Worm (Caenorhabditis elegans) whole organism, L3 larva: ENCODE data around the gene C05C8.5.

Experiments
- R02D3.7 ChIP-seq: fragments of 150-350 bp; optimal IDR thresholded peaks from 2 replicates; lab custom pipeline; 2014; ENCODE audit warnings: missing biosample characterization, missing genetic modification characterization
- ceh-28 ChIP-seq: fragments of 150-350 bp; optimal IDR thresholded peaks from 2 replicates; lab custom pipeline; 2014; ENCODE audit warnings: missing biosample characterization, missing genetic modification reagents, missing genetic modification characterization
- elt-1 ChIP-seq: fragments of 150-350 bp; optimal IDR thresholded peaks from 2 replicates; lab custom pipeline; 2014; ENCODE audit warnings: missing biosample characterization, missing genetic modification characterization
- elt-2 ChIP-seq: sonication (generic microtip); optimal IDR thresholded peaks from 2 replicates; lab custom pipeline; 2016; ENCODE audit warnings: missing genetic modification reagents, mild to moderate bottlenecking, missing genetic modification characterization, missing compliant biosample characterization
- elt-3 ChIP-seq, 3 experiments: fragments of 150-350 bp in 1 of 3; sonication (generic microtip) in 2 of 3; optimal IDR thresholded peaks; 2 replicates in 2 of 3; 4 replicates in 1 of 3; lab custom pipeline; 2014 to 2017; ENCODE audit warnings: missing biosample characterization in 3 of 3, missing genetic modification characterization in 3 of 3
- fkh-10 ChIP-seq: sonication (generic microtip); optimal IDR thresholded peaks from 2 replicates; lab custom pipeline; 2017; ENCODE audit warnings: missing biosample characterization, missing genetic modification reagents, missing genetic modification characterization
- lin-15B ChIP-seq: fragments of 150-350 bp; optimal IDR thresholded peaks from 2 replicates; lab custom pipeline; 2014; ENCODE audit warnings: missing biosample characterization, missing genetic modification characterization
- lin-39 ChIP-seq: fragments of 150-350 bp; optimal IDR thresholded peaks from 2 replicates; lab custom pipeline; 2018; ENCODE audit warnings: missing biosample characterization, missing genetic modification reagents, missing genetic modification characterization
- mml-1 ChIP-seq: fragments of 150-350 bp; sonication (generic microtip); optimal IDR thresholded peaks from 3 replicates; lab custom pipeline; 2014; ENCODE audit warnings: missing biosample characterization, missing genetic modification characterization
- nfya-1 ChIP-seq: sonication (generic microtip); optimal IDR thresholded peaks from 2 replicates; lab custom pipeline; 2017; ENCODE audit warnings: missing genetic modification characterization, mild to moderate bottlenecking, missing compliant biosample characterization, antibody characterized with exemption, moderate library complexity; ENCODE audit not compliant: insufficient read depth
- nhr-25 ChIP-seq: sonication (generic microtip); optimal IDR thresholded peaks from 2 replicates; lab custom pipeline; 2017; ENCODE audit warnings: missing biosample characterization, missing genetic modification characterization
- pha-4 ChIP-seq: fragments of 150-350 bp; optimal IDR thresholded peaks from 2 replicates; lab custom pipeline; 2014; ENCODE audit warnings: missing biosample characterization, missing genetic modification reagents, missing genetic modification characterization
- tbx-2 ChIP-seq: sonication (generic microtip); optimal IDR thresholded peaks from 2 replicates; lab custom pipeline; 2016; ENCODE audit warnings: mild to moderate bottlenecking, missing genetic modification characterization, missing compliant biosample characterization

ce11 chrV:7275491-7275890, 40.9 kb upstream of the C05C8.5 start, which contains the start of gene C13A2.5:
- no peak for TF ChIP-seq pha-4 (tag; lab: Kevin White, UChicago)
- TF ChIP-seq tbx-2: no peak
- no peak for TF ChIP-seq elt-3 (tag; optimal IDR thresholded peaks at IDR 0.05; lab: Kevin White, UChicago)
- no peak for TF ChIP-seq nhr-25 (tag; lab: Kevin White, UChicago)
- no peak for TF ChIP-seq ceh-28 (tag; lab: Kevin White, UChicago)
- TF ChIP-seq lin-15B: no peak
- TF ChIP-seq mml-1 (tag; lab: Kevin White, UChicago): no peak
- TF ChIP-seq fkh-10 (GFP tag; lab: Kevin White, UChicago): no peak
- TF ChIP-seq elt-2: no peak
- TF ChIP-seq R02D3.7: no peak
- TF ChIP-seq elt-1 (tag; lab: Kevin White, UChicago): no peak
- TF ChIP-seq nfya-1: no peak
- TF ChIP-seq lin-39 (tag; lab: Kevin White, UChicago): no peak
